Worm (Caenorhabditis elegans) whole organism, late embryonic: ENCODE results near the gene F13E6.1.

Experiments
- C38D4.7 ChIP-seq: fragments of 200-800 bp; sonication (Bioruptor generic); optimal IDR thresholded peaks from 2 replicates; lab custom pipeline; 2018; ENCODE audit warnings: mild to moderate bottlenecking, missing genetic modification characterization, moderate library complexity, missing compliant biosample characterization
- K02D7.2 ChIP-seq: sonication (generic microtip); optimal IDR thresholded peaks from 2 replicates; lab custom pipeline; 2017; ENCODE audit warnings: mild to moderate bottlenecking, missing genetic modification characterization, missing compliant biosample characterization
- K09A11.1 ChIP-seq: sonication (generic microtip); optimal IDR thresholded peaks from 2 replicates; lab custom pipeline; 2017; ENCODE audit warnings: antibody characterized with exemption, mild to moderate bottlenecking, missing genetic modification characterization, missing compliant biosample characterization; ENCODE audit not compliant: insufficient read depth
- ceh-14 ChIP-seq: sonication (generic microtip); optimal IDR thresholded peaks from 2 replicates; lab custom pipeline; 2016; ENCODE audit warnings: missing genotype, missing genetic modification characterization, missing compliant biosample characterization
- ceh-19 ChIP-seq: fragments of 200-800 bp; sonication (Bioruptor generic); optimal IDR thresholded peaks from 2 replicates; lab custom pipeline; 2018; ENCODE audit warnings: mild to moderate bottlenecking, missing genetic modification characterization, missing compliant biosample characterization
- ceh-30 ChIP-seq: fragments of 150-350 bp; optimal IDR thresholded peaks from 2 replicates; lab custom pipeline; 2014; ENCODE audit warnings: missing biosample characterization, missing genetic modification characterization
- dve-1 ChIP-seq: sonication (generic microtip); optimal IDR thresholded peaks from 2 replicates; lab custom pipeline; 2017; ENCODE audit warnings: antibody characterized with exemption, mild to moderate bottlenecking, missing genetic modification characterization, missing compliant biosample characterization
- elt-2 ChIP-seq: sonication (generic microtip); optimal IDR thresholded peaks from 2 replicates; lab custom pipeline; 2016; ENCODE audit warnings: missing genetic modification reagents, missing genetic modification characterization, missing compliant biosample characterization
- fkh-10 ChIP-seq: fragments of 150-350 bp; optimal IDR thresholded peaks from 2 replicates; lab custom pipeline; 2014; ENCODE audit warnings: missing biosample characterization, missing genetic modification reagents, missing genetic modification characterization
- hlh-30 ChIP-seq: sonication (generic microtip); optimal IDR thresholded peaks from 2 replicates; lab custom pipeline; 2017; ENCODE audit warnings: antibody characterized with exemption, missing genetic modification characterization, missing compliant biosample characterization; ENCODE audit not compliant: insufficient read depth
- lim-6 ChIP-seq: sonication (generic microtip); optimal IDR thresholded peaks from 2 replicates; lab custom pipeline; 2016; ENCODE audit warnings: missing genetic modification characterization, missing compliant biosample characterization
- lin-11 ChIP-seq: fragments of 200-800 bp; sonication (Bioruptor generic); optimal IDR thresholded peaks from 2 replicates; lab custom pipeline; 2018; ENCODE audit warnings: mild to moderate bottlenecking, missing genetic modification characterization, missing compliant biosample characterization
- mec-3 ChIP-seq: sonication (generic microtip); optimal IDR thresholded peaks from 2 replicates; lab custom pipeline; 2016; ENCODE audit warnings: borderline replicate concordance, missing genetic modification characterization, missing compliant biosample characterization
- pag-3 ChIP-seq: sonication (generic microtip); optimal IDR thresholded peaks from 2 replicates; lab custom pipeline; 2016; ENCODE audit warnings: missing compliant biosample characterization, missing genetic modification characterization, borderline replicate concordance
- pax-1 ChIP-seq: fragments of 150-350 bp; optimal IDR thresholded peaks from 2 replicates; lab custom pipeline; 2014; ENCODE audit warnings: missing biosample characterization, missing genetic modification characterization
- pha-2 ChIP-seq: sonication (generic microtip); optimal IDR thresholded peaks from 2 replicates; lab custom pipeline; 2017; ENCODE audit warnings: mild to moderate bottlenecking, missing genetic modification characterization, missing compliant biosample characterization
- pha-4 ChIP-seq: fragments of 150-350 bp; optimal IDR thresholded peaks from 2 replicates; lab custom pipeline; 2018; ENCODE audit warnings: missing biosample characterization, missing genetic modification reagents, missing genetic modification characterization
- ref-2 ChIP-seq: sonication (generic microtip); optimal IDR thresholded peaks from 2 replicates; lab custom pipeline; 2016; ENCODE audit warnings: missing genetic modification characterization, missing compliant biosample characterization
- sdc-2 ChIP-seq: sonication (generic microtip); optimal IDR thresholded peaks from 2 replicates; lab custom pipeline; 2016; ENCODE audit warnings: missing genotype, missing genetic modification characterization, missing compliant biosample characterization
- sox-2 ChIP-seq: fragments of 200-800 bp; sonication (Bioruptor generic); IDR thresholded peaks from 2 replicates; pipeline ENCODE4 v1.3.6; 2022; ENCODE audit warnings: missing genetic modification reagents, missing genetic modification characterization, missing compliant biosample characterization
- sox-4 ChIP-seq: sonication (generic microtip); optimal IDR thresholded peaks from 2 replicates; lab custom pipeline; 2017; ENCODE audit warnings: mild to moderate bottlenecking, missing genetic modification characterization, inconsistent platforms, missing compliant biosample characterization
- unc-55 ChIP-seq: sonication (generic microtip); optimal IDR thresholded peaks from 2 replicates; lab custom pipeline; 2017; ENCODE audit warnings: missing biosample characterization, missing genetic modification reagents, missing genetic modification characterization
- zip-5 ChIP-seq: sonication (generic microtip); optimal IDR thresholded peaks from 2 replicates; lab custom pipeline; 2016; ENCODE audit warnings: missing genetic modification characterization, missing compliant biosample characterization

Gene F13E6.1

ce11 chrX:10630059-10630791, 46.7 kb downstream of the F13E6.1 start:
- TF ChIP-seq hlh-30 (tag; lab: Kevin White, UChicago) (peak; percentile 56), fkh-10 (GFP tag; lab: Kevin White, UChicago) (no peak), lim-6 (tag; lab: Kevin White, UChicago) (no peak), sox-2 (GFP tag; lab: Robert Waterston, UW) (no peak), mec-3 (tag; lab: Kevin White, UChicago) (no peak), sdc-2 (tag; lab: Kevin White, UChicago) (no peak), K09A11.1 (tag; lab: Kevin White, UChicago) (no peak), ref-2 (tag; lab: Kevin White, UChicago) (no peak), pag-3 (tag; lab: Kevin White, UChicago) (no peak), sox-4 (tag; lab: Kevin White, UChicago) (no peak), elt-2 (tag; lab: Kevin White, UChicago) (peak; percentile 83), ceh-14 (tag; lab: Kevin White, UChicago) (no peak)

- TF ChIP-seq C38D4.7 (GFP tag; lab: Kevin White, UChicago), result no peak
- TF ChIP-seq ceh-19 (GFP tag; lab: Kevin White, UChicago), result no peak
- peak; percentile 60 for TF ChIP-seq unc-55 (GFP tag; lab: Kevin White, UChicago)
- no peak for TF ChIP-seq hlh-30 (tag; lab: Kevin White, UChicago)
- TF ChIP-seq, all 69 proteins: peak for 1
These were observed 47.8 kb downstream of the F13E6.1 start for ce11 chrX:10629117-10629516.

- no peak for TF ChIP-seq pha-4 (tag; lab: Kevin White, UChicago)
- no peak for TF ChIP-seq sox-2 (GFP tag; lab: Robert Waterston, UW)
- TF ChIP-seq ceh-30 (tag; lab: Kevin White, UChicago), result no peak
- no peak for TF ChIP-seq pax-1
- no peak for TF ChIP-seq dve-1 (tag; lab: Kevin White, UChicago)
- TF ChIP-seq zip-5, result no peak
- no peak for TF ChIP-seq lin-11 (tag; lab: Kevin White, UChicago)
- TF ChIP-seq pha-2, result no peak
- no peak for TF ChIP-seq K02D7.2 (tag; lab: Kevin White, UChicago)
- TF ChIP-seq, all 69 proteins: peak for 0
These were observed 48.5 kb downstream of the F13E6.1 start, which contains the start of gene M79.2 for ce11 chrX:10628454-10628853. Gene M79.2, minus strand, starts transcription at chrX:10628807.
